Worm (Caenorhabditis elegans): ENCODE measurements around the gene hsp-4.

hsp-4 gene

DNA sequence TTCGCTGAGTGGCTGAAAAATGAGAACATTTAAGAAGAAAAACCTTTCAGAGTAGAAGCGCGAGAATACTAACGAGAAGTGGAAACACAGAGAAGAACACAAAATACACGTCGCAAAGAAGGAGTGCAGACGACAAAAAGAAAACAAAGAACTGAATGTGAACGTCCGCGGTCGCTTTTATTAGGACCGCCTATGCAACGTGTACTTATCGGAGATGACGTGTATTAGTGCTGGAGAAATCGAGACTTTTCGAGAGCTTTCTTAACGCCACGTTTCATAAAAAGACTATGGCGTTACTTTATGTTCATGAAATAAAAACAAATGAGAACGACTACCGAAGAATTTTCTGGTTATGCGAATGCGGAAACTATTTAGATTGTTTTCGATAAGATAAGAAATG lies at the start of gene hsp-4:
Gene hsp-4, minus strand, starts transcription at position 139 of the 400 bp plus-strand sequence.
- TF ChIP-seq cog-1 (tag; optimal IDR thresholded peaks at IDR 0.05): no peak
- no peak for TF ChIP-seq ref-1 (GFP tag; conservative IDR thresholded peaks at IDR 0.05)
- no peak for TF ChIP-seq ztf-23 (GFP tag; IDR thresholded peaks at IDR 0.05)
- TF ChIP-seq flt-1 (GFP tag; IDR thresholded peaks at IDR 0.05): no peak
- TF ChIP-seq ztf-29 (GFP tag; IDR thresholded peaks at IDR 0.05): no peak
- TF ChIP-seq med-1 (GFP tag; optimal IDR thresholded peaks at IDR 0.05; ENCODE audit: insufficient read depth): no peak
- no peak for TF ChIP-seq klf-2 (GFP tag; conservative IDR thresholded peaks at IDR 0.05)

DNA sequence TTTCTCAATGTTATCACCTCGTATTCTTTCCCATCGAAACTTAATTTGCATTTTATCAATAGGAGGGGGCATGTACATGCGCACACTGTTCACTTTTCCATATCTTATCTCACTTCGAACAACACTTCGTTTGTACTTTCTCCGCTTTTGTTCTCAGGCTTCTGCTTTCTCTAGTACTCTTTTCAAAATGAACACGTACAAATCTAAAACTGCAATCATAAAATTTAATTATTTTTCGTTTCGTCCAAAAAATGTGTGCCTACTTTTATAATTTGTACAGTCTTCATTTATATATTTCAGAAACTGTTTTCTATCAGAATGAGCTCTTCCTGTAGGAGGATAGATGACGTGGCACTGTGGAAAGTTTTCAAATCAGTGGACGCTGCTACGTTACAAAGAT lies 46.3 kb upstream of the hsp-4 start, which contains the start of gene C07D10.1:
Gene C07D10.1, plus strand, starts transcription at position 301 of the 400 bp plus-strand sequence.
- no peak for TF ChIP-seq tab-1 (GFP tag; IDR thresholded peaks at IDR 0.05)
- TF ChIP-seq cog-1 (tag; optimal IDR thresholded peaks at IDR 0.05): no peak
- TF ChIP-seq T22C8.4 (GFP tag; IDR thresholded peaks at IDR 0.05): no peak
- no peak for TF ChIP-seq klf-2 (GFP tag; conservative IDR thresholded peaks at IDR 0.05)
- TF ChIP-seq ztf-23 (GFP tag; IDR thresholded peaks at IDR 0.05): no peak
- no peak for TF ChIP-seq ztf-29 (GFP tag; IDR thresholded peaks at IDR 0.05)
- TF ChIP-seq ref-1 (GFP tag; conservative IDR thresholded peaks at IDR 0.05): no peak
- TF ChIP-seq flt-1 (GFP tag; IDR thresholded peaks at IDR 0.05): no peak
- TF ChIP-seq med-1 (GFP tag; optimal IDR thresholded peaks at IDR 0.05; ENCODE audit: insufficient read depth): no peak

DNA sequence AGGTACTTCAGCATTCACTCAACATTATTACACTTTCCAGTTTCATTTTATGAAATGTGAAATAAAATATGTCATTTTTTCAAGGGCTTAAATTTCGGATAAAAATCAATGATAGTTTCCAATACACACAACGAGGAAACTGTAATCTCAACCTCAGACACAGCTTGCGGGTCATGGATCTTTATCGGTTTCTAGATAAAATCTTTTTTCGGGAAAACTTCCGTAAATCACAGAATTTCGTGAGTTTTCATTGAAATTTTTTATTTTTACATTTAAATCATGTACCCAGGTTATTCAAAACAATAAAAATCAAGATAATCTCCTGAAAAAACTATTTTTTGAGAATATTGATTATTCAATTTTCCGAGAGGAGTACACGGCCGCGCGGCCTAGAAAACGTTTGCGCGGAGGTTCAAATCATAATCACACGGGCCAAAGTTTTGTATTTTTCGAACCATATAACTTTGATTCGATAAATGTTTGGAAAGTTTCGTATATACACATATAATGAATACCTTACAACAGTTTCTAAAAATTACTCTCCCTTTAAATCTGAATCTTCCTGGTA lies 44.9 kb upstream of the hsp-4 start:
- TF ChIP-seq med-1 (GFP tag; optimal IDR thresholded peaks at IDR 0.05; ENCODE audit: insufficient read depth) (no peak), ref-1 (GFP tag; conservative IDR thresholded peaks at IDR 0.05) (no peak), tab-1 (GFP tag; IDR thresholded peaks at IDR 0.05) (no peak), cog-1 (tag; optimal IDR thresholded peaks at IDR 0.05) (no peak), klf-2 (GFP tag; conservative IDR thresholded peaks at IDR 0.05) (no peak), flt-1 (GFP tag; IDR thresholded peaks at IDR 0.05) (no peak), ztf-29 (GFP tag; IDR thresholded peaks at IDR 0.05) (no peak), ztf-23 (GFP tag; IDR thresholded peaks at IDR 0.05) (no peak), T22C8.4 (GFP tag; IDR thresholded peaks at IDR 0.05) (no peak)

- TF ChIP-seq med-1 (GFP tag; optimal IDR thresholded peaks at IDR 0.05; ENCODE audit: insufficient read depth) (no peak), ztf-29 (GFP tag; IDR thresholded peaks at IDR 0.05) (no peak), ztf-23 (GFP tag; IDR thresholded peaks at IDR 0.05) (no peak), klf-2 (GFP tag; conservative IDR thresholded peaks at IDR 0.05) (no peak), T22C8.4 (GFP tag; IDR thresholded peaks at IDR 0.05) (no peak), ref-1 (GFP tag; conservative IDR thresholded peaks at IDR 0.05) (no peak), tab-1 (GFP tag; IDR thresholded peaks at IDR 0.05) (no peak), cog-1 (tag; optimal IDR thresholded peaks at IDR 0.05) (no peak), flt-1 (GFP tag; IDR thresholded peaks at IDR 0.05) (no peak)
Observed at ce11 chrII:7396081-7396480, 43.6 kb upstream of the hsp-4 start.

ce11 chrII:7394690-7395054 lies 42.2 kb upstream of the hsp-4 start, which contains the start of gene bath-44:
TSS of gene bath-44 (plus strand) at chrII:7394955.
- no peak for TF ChIP-seq ref-1 (GFP tag; conservative IDR thresholded peaks at IDR 0.05)
- no peak for TF ChIP-seq flt-1 (GFP tag; IDR thresholded peaks at IDR 0.05)
- no peak for TF ChIP-seq ztf-29 (GFP tag; IDR thresholded peaks at IDR 0.05)
- TF ChIP-seq klf-2 (GFP tag; conservative IDR thresholded peaks at IDR 0.05): no peak
- TF ChIP-seq ztf-23 (GFP tag; IDR thresholded peaks at IDR 0.05): no peak
- TF ChIP-seq tab-1 (GFP tag; IDR thresholded peaks at IDR 0.05): no peak
- no peak for TF ChIP-seq med-1 (GFP tag; optimal IDR thresholded peaks at IDR 0.05; ENCODE audit: insufficient read depth)
- TF ChIP-seq T22C8.4 (GFP tag; IDR thresholded peaks at IDR 0.05): no peak
- TF ChIP-seq cog-1 (tag; optimal IDR thresholded peaks at IDR 0.05): no peak

ce11 chrII:7393922-7394689 lies 41.7 kb upstream of the hsp-4 start:
- TF ChIP-seq T22C8.4 (GFP tag; IDR thresholded peaks at IDR 0.05): no peak
- no peak for TF ChIP-seq med-1 (GFP tag; optimal IDR thresholded peaks at IDR 0.05; ENCODE audit: insufficient read depth)
- TF ChIP-seq ztf-23 (GFP tag; IDR thresholded peaks at IDR 0.05): no peak
- no peak for TF ChIP-seq tab-1 (GFP tag; IDR thresholded peaks at IDR 0.05)
- TF ChIP-seq ref-1 (GFP tag; conservative IDR thresholded peaks at IDR 0.05): no peak
- TF ChIP-seq ztf-29 (GFP tag; IDR thresholded peaks at IDR 0.05): no peak
- TF ChIP-seq cog-1 (tag; optimal IDR thresholded peaks at IDR 0.05): no peak
- TF ChIP-seq klf-2 (GFP tag; conservative IDR thresholded peaks at IDR 0.05): no peak
- TF ChIP-seq flt-1 (GFP tag; IDR thresholded peaks at IDR 0.05): no peak

ce11 chrII:7393393-7393792 lies 40.9 kb upstream of the hsp-4 start:
- TF ChIP-seq flt-1 (GFP tag; IDR thresholded peaks at IDR 0.05) (no peak), ref-1 (GFP tag; conservative IDR thresholded peaks at IDR 0.05) (no peak), cog-1 (tag; optimal IDR thresholded peaks at IDR 0.05) (no peak), T22C8.4 (GFP tag; IDR thresholded peaks at IDR 0.05) (no peak), ztf-29 (GFP tag; IDR thresholded peaks at IDR 0.05) (no peak), tab-1 (GFP tag; IDR thresholded peaks at IDR 0.05) (no peak), ztf-23 (GFP tag; IDR thresholded peaks at IDR 0.05) (no peak), med-1 (GFP tag; optimal IDR thresholded peaks at IDR 0.05; ENCODE audit: insufficient read depth) (no peak), klf-2 (GFP tag; conservative IDR thresholded peaks at IDR 0.05) (no peak)

DNA sequence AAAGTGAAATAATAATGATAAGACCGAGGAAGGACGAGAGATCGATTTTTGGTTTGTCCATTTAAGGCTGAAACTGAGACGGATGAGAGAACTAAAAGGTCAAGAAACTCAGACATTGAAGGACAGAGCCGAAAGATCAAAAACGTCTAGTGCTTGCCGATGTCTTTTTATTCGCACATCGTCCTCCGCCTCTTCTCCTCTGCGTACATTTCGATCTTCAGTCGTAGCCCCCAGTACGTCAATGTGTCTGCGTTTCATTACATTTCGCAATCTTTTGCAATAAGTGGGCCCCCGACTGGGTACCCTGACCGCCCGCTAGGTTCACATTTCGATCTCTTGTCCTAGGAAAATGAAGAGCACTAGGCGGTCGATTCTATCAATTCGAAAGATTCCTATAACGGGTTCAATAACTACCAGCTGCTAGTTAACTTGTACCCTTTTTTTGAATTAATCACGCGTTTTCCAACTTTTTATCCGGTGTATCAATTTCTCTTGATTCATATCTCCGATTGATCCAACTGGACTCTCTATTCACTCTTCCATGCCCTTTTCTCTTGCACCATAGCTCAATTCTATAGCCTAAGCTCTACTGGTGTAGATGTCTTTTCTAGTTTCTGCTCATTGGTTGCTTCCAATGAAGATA lies 39.7 kb upstream of the hsp-4 start:
- TF ChIP-seq flt-1 (GFP tag; IDR thresholded peaks at IDR 0.05) (no peak), klf-2 (GFP tag; conservative IDR thresholded peaks at IDR 0.05) (no peak), T22C8.4 (GFP tag; IDR thresholded peaks at IDR 0.05) (no peak), ref-1 (GFP tag; conservative IDR thresholded peaks at IDR 0.05) (no peak), med-1 (GFP tag; optimal IDR thresholded peaks at IDR 0.05; ENCODE audit: insufficient read depth) (no peak), tab-1 (GFP tag; IDR thresholded peaks at IDR 0.05) (no peak), ztf-23 (GFP tag; IDR thresholded peaks at IDR 0.05) (no peak), cog-1 (tag; optimal IDR thresholded peaks at IDR 0.05) (no peak), ztf-29 (GFP tag; IDR thresholded peaks at IDR 0.05) (no peak)

DNA sequence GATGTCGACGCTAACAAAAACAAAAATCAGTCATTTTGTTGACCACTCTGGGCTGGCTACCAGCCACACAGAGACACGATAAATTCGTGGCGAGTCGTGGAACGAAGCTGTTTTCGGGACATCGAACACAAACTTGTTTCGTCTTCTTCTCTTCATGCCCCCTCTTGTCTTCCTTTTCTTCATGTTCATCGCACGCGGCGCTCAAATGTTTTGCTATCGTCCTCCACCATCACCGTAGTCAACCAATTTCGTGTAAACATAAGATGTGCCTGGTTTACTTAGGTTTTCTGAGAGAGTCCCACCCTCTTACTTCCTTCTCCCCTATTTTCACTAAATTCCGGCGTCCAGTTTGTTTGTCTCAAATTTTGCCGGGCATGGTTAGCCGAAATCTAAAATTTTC lies 37.9 kb upstream of the hsp-4 start:
- no peak for TF ChIP-seq tab-1 (GFP tag; IDR thresholded peaks at IDR 0.05)
- TF ChIP-seq ref-1 (GFP tag; conservative IDR thresholded peaks at IDR 0.05): no peak
- TF ChIP-seq klf-2 (GFP tag; conservative IDR thresholded peaks at IDR 0.05): no peak
- TF ChIP-seq med-1 (GFP tag; optimal IDR thresholded peaks at IDR 0.05; ENCODE audit: insufficient read depth): no peak
- no peak for TF ChIP-seq ztf-23 (GFP tag; IDR thresholded peaks at IDR 0.05)
- no peak for TF ChIP-seq flt-1 (GFP tag; IDR thresholded peaks at IDR 0.05)
- TF ChIP-seq T22C8.4 (GFP tag; IDR thresholded peaks at IDR 0.05): no peak
- TF ChIP-seq cog-1 (tag; optimal IDR thresholded peaks at IDR 0.05): no peak
- TF ChIP-seq ztf-29 (GFP tag; IDR thresholded peaks at IDR 0.05): no peak

Data from whole organism, midembryonic.